Worm (Caenorhabditis elegans) whole organism, L4 larva: ENCODE data around the gene gtf-2E2.

ENCODE experiments used
- Y75B8A.6 ChIP-seq: fragments of 200-800 bp; sonication (Bioruptor generic); IDR thresholded peaks from 2 replicates; pipeline ENCODE4 v1.3.6; 2022; ENCODE audit warnings: missing genetic modification reagents, missing genetic modification characterization, missing compliant biosample characterization
- ZK546.5 ChIP-seq, 2 experiments: sonication (generic microtip); optimal IDR thresholded peaks; 2 replicates each; lab custom pipeline; 2017; ENCODE audit warnings: missing biosample characterization in 2 of 2, missing genetic modification characterization in 2 of 2
- aha-1 ChIP-seq: fragments of 150-350 bp; peaks from one replicate; lab custom pipeline; 2014; ENCODE audit warnings: missing biosample characterization, missing genetic modification characterization
- ceh-28 ChIP-seq: fragments of 150-350 bp; optimal IDR thresholded peaks from 2 replicates; lab custom pipeline; 2014; ENCODE audit warnings: missing biosample characterization, missing genetic modification reagents, missing genetic modification characterization
- ctbp-1 ChIP-seq: fragments of 200-800 bp; sonication (Bioruptor generic); IDR thresholded peaks from 2 replicates; pipeline ENCODE4 v1.3.6; 2022; ENCODE audit warnings: missing genetic modification reagents, missing genetic modification characterization, missing compliant biosample characterization
- daf-16 ChIP-seq, 3 experiments: sonication (generic microtip); optimal IDR thresholded peaks; 2 replicates each; lab custom pipeline; 2016 to 2017; ENCODE audit warnings: missing genetic modification characterization in 3 of 3, missing genetic modification reagents in 3 of 3, mild to moderate bottlenecking in 2 of 3, missing compliant biosample characterization in 2 of 3, missing biosample characterization in 1 of 3, moderate library complexity in 1 of 3
- dmd-6 ChIP-seq: fragments of 200-800 bp; sonication (Bioruptor generic); IDR thresholded peaks from 2 replicates; pipeline ENCODE4 v1.3.6; 2022; ENCODE audit warnings: missing genetic modification reagents, missing genetic modification characterization, missing compliant biosample characterization
- dve-1 ChIP-seq: sonication (generic microtip); optimal IDR thresholded peaks from 2 replicates; lab custom pipeline; 2017; ENCODE audit warnings: antibody characterized with exemption, mild to moderate bottlenecking, missing genetic modification characterization, missing compliant biosample characterization; ENCODE audit not compliant: insufficient read depth
- gei-8 ChIP-seq: fragments of 200-800 bp; sonication (Bioruptor generic); optimal IDR thresholded peaks from 2 replicates; lab custom pipeline; 2018; ENCODE audit warnings: mild to moderate bottlenecking, missing genetic modification characterization, missing compliant biosample characterization
- hlh-11 ChIP-seq: fragments of 200-800 bp; sonication (Bioruptor generic); optimal IDR thresholded peaks from 2 replicates; lab custom pipeline; 2018; ENCODE audit warnings: mild to moderate bottlenecking, missing genetic modification characterization, missing compliant biosample characterization
- hlh-30 ChIP-seq: sonication (generic microtip); optimal IDR thresholded peaks from 2 replicates; lab custom pipeline; 2017; ENCODE audit warnings: antibody characterized with exemption, mild to moderate bottlenecking, missing genetic modification characterization, missing compliant biosample characterization; ENCODE audit not compliant: insufficient read depth
- hmg-1.1 ChIP-seq: fragments of 200-800 bp; sonication (Bioruptor generic); IDR thresholded peaks from 2 replicates; pipeline ENCODE4 v1.3.6; 2022; ENCODE audit warnings: missing genetic modification reagents, missing genetic modification characterization, missing compliant biosample characterization
- jun-1 ChIP-seq: fragments of 150-350 bp; optimal IDR thresholded peaks from 2 replicates; lab custom pipeline; 2014; ENCODE audit warnings: missing biosample characterization, missing genetic modification reagents, missing genetic modification characterization
- lim-7 ChIP-seq: fragments of 200-800 bp; sonication (Bioruptor generic); IDR thresholded peaks from 2 replicates; pipeline ENCODE4 v1.3.6; 2022; ENCODE audit warnings: missing genetic modification characterization, missing compliant biosample characterization
- lin-13 ChIP-seq: fragments of 150-350 bp; optimal IDR thresholded peaks from 2 replicates; lab custom pipeline; 2014; ENCODE audit warnings: missing biosample characterization, missing genetic modification reagents, missing genetic modification characterization
- lsy-2 ChIP-seq, 2 experiments: fragments of 150-350 bp in 1 of 2; sonication (generic microtip) in 1 of 2; optimal IDR thresholded peaks; 2 replicates each; lab custom pipeline; 2014 to 2017; ENCODE audit warnings: missing biosample characterization in 2 of 2, missing genetic modification characterization in 2 of 2
- mep-1 ChIP-seq: fragments of 150-350 bp; sonication (generic microtip); optimal IDR thresholded peaks from 3 replicates; lab custom pipeline; 2014; ENCODE audit warnings: missing biosample characterization, missing genetic modification characterization
- mes-2 ChIP-seq: sonication (generic microtip); optimal IDR thresholded peaks from 2 replicates; lab custom pipeline; 2016; ENCODE audit warnings: missing genotype, mild to moderate bottlenecking, missing genetic modification characterization, missing compliant biosample characterization; ENCODE audit not compliant: poor library complexity, severe bottlenecking
- nhr-102 ChIP-seq: sonication (generic microtip); optimal IDR thresholded peaks from 2 replicates; lab custom pipeline; 2016; ENCODE audit warnings: mild to moderate bottlenecking, missing genetic modification characterization, moderate library complexity, missing compliant biosample characterization
- nhr-25 ChIP-seq: sonication (generic microtip); optimal IDR thresholded peaks from 2 replicates; lab custom pipeline; 2017; ENCODE audit warnings: missing genetic modification characterization, mild to moderate bottlenecking, missing compliant biosample characterization, antibody characterized with exemption, moderate library complexity, borderline replicate concordance; ENCODE audit not compliant: insufficient read depth
- nhr-28 ChIP-seq: fragments of 150-350 bp; optimal IDR thresholded peaks from 2 replicates; lab custom pipeline; 2014; ENCODE audit warnings: missing biosample characterization, missing genetic modification characterization
- nhr-48 ChIP-seq: sonication (generic microtip); optimal IDR thresholded peaks from 2 replicates; lab custom pipeline; 2016; ENCODE audit warnings: mild to moderate bottlenecking, missing genetic modification characterization, missing compliant biosample characterization
- nhr-77 ChIP-seq: fragments of 150-350 bp; optimal IDR thresholded peaks from 2 replicates; lab custom pipeline; 2014; ENCODE audit warnings: missing biosample characterization, missing genetic modification characterization
- php-3 ChIP-seq: fragments of 200-800 bp; sonication (Bioruptor generic); IDR thresholded peaks from 2 replicates; pipeline ENCODE4 v1.3.6; 2022; ENCODE audit warnings: missing genetic modification reagents, missing genetic modification characterization, missing compliant biosample characterization
- rbr-2 ChIP-seq: sonication (generic microtip); optimal IDR thresholded peaks from 2 replicates; lab custom pipeline; 2016; ENCODE audit warnings: missing genotype, missing genetic modification characterization, missing compliant biosample characterization
- unc-62 ChIP-seq, 3 experiments: fragments of 150-350 bp in 1 of 3; sonication (generic microtip); optimal IDR thresholded peaks in 2 of 3; peaks in 1 of 3; 1 replicate in 1 of 3; 2 replicates in 2 of 3; lab custom pipeline; 2014 to 2017; ENCODE audit warnings: missing biosample characterization in 3 of 3, missing genetic modification characterization in 3 of 3, missing genetic modification reagents in 3 of 3, missing genotype in 1 of 3
- zip-2 ChIP-seq: fragments of 150-350 bp; optimal IDR thresholded peaks from 2 replicates; lab custom pipeline; 2014; ENCODE audit warnings: missing biosample characterization, missing genetic modification characterization

Gene gtf-2E2

DNA sequence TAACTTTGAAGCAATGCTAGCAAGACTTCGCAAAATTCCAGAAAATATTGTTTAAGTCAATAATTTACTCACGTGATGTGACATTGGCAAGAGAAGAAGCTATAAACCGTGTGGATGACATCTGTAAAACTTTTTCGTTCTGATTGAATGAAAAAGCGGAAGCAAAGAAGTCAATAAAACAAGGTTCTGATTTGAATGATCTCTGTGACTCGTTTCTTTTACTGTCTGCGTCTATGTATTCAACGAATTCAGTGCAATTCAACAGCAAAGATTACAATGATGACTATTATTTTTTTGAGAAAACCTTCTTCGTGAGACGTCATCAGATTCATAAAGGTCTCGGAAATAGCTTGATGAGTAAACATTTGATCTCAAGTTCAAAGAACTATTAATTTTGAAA lies 49.5 kb downstream of the gtf-2E2 start, which contains the start of gene hacl-1:
Gene hacl-1, minus strand, starts transcription at position 121 of the 400 bp plus-strand sequence.
- TF ChIP-seq hlh-11 (tag; lab: Kevin White, UChicago) (peak; percentile 57), dmd-6 (GFP tag; lab: Robert Waterston, UW) (peak; percentile 64), gei-8 (GFP tag; lab: Kevin White, UChicago) (no peak), ctbp-1 (no peak), nhr-48 (tag; lab: Kevin White, UChicago) (peak; percentile 48), lsy-2 (tag; optimal IDR thresholded peaks at IDR 0.05; lab: Kevin White, UChicago) (peak in 1 of 2 experiments; percentile 56), Y75B8A.6 (no peak), dve-1 (tag; lab: Kevin White, UChicago) (peak; percentile 71), nhr-28 (tag; lab: Kevin White, UChicago) (peak; percentile 46), unc-62 (GFP tag; optimal IDR thresholded peaks at IDR 0.05 in 1 of 2; lab: Kevin White, UChicago) (peak in 1 of 2 experiments; percentile 69), unc-62 (tag; optimal IDR thresholded peaks at IDR 0.05; lab: Kevin White, UChicago) (no peak), mes-2 (tag; lab: Kevin White, UChicago) (peak; percentile 34), nhr-25 (tag; lab: Kevin White, UChicago) (peak; percentile 1), nhr-102 (peak; percentile 28), hlh-30 (tag; lab: Kevin White, UChicago) (peak; percentile 43), daf-16 (GFP tag; optimal IDR thresholded peaks at IDR 0.05; lab: Kevin White, UChicago) (no peak), daf-16 (tag; optimal IDR thresholded peaks at IDR 0.05; lab: Kevin White, UChicago) (peak; percentile 19), php-3 (GFP tag; lab: Robert Waterston, UW) (no peak), hmg-1.1 (GFP tag; lab: Robert Waterston, UW) (0 out of 2 replicates have a peak, but pooled peaks have one; percentile 7), jun-1 (tag; lab: Kevin White, UChicago) (peak; percentile 35), rbr-2 (no peak), ceh-28 (tag; lab: Kevin White, UChicago) (no peak), lin-13 (GFP tag; lab: Kevin White, UChicago) (peak; percentile 15), aha-1 (tag; lab: Kevin White, UChicago) (peak; percentile 59), zip-2 (no peak), lim-7 (GFP tag; lab: Robert Waterston, UW) (no peak), mep-1 (peak; percentile 41), nhr-77 (tag; lab: Kevin White, UChicago) (peak; percentile 9), ZK546.5 (tag; optimal IDR thresholded peaks at IDR 0.05; lab: Kevin White, UChicago) (no peak)
